Fruit fly (Drosophila melanogaster): Measurements from ENCODE around the gene Vha68-2.
A peak's percentile ranks its signal among the peaks of the same experiment; 100 is the strongest.

The Vha68-2 gene

dm6 chr2L:13003659-13004058, 29.5 kb downstream of the Vha68-2 start:
- TF ChIP-seq CG11294 (GFP tag; IDR thresholded peaks at IDR 0.05) (no peak), CG1621 (tag; optimal IDR thresholded peaks at IDR 0.05) (no peak), CG4318 (GFP tag; optimal IDR thresholded peaks at IDR 0.05) (no peak), CG3032 (tag; optimal IDR thresholded peaks at IDR 0.05) (no peak), Hr39 (GFP tag; optimal IDR thresholded peaks at IDR 0.05) (no peak), Sox102F (GFP tag; optimal IDR thresholded peaks at IDR 0.05) (no peak), CG15336 (GFP tag; IDR thresholded peaks at IDR 0.05) (no peak)

- TF ChIP-seq fd59A (GFP tag; optimal IDR thresholded peaks at IDR 0.05) (peak; percentile 35), Lpt (GFP tag; optimal IDR thresholded peaks at IDR 0.05) (no peak), Hr4 (GFP tag; optimal IDR thresholded peaks at IDR 0.05) (peak; percentile 85), CG8632 (GFP tag; optimal IDR thresholded peaks at IDR 0.05) (peak; percentile 70), vri (GFP tag; optimal IDR thresholded peaks at IDR 0.05) (no peak), Sox15 (GFP tag; optimal IDR thresholded peaks at IDR 0.05) (peak; percentile 78), eg (GFP tag; IDR thresholded peaks at IDR 0.05) (peak; percentile 87), OdsH (GFP tag; optimal IDR thresholded peaks at IDR 0.05) (peak; percentile 87), CG11902 (GFP tag; optimal IDR thresholded peaks at IDR 0.05) (peak; percentile 81), esn (GFP tag; optimal IDR thresholded peaks at IDR 0.05) (peak; percentile 78), CG11294 (GFP tag; IDR thresholded peaks at IDR 0.05) (peak; percentile 72), Blimp-1 (GFP tag; optimal IDR thresholded peaks at IDR 0.05) (peak; percentile 4), Hr39 (GFP tag; optimal IDR thresholded peaks at IDR 0.05) (peak; percentile 89), pdm3 (GFP tag; optimal IDR thresholded peaks at IDR 0.05) (peak; percentile 81), CG31627 (GFP tag; optimal IDR thresholded peaks at IDR 0.05) (peak; percentile 89), CG15336 (GFP tag; IDR thresholded peaks at IDR 0.05) (peak; percentile 66), CG7368 (GFP tag; optimal IDR thresholded peaks at IDR 0.05) (no peak), CG3032 (tag; optimal IDR thresholded peaks at IDR 0.05) (peak; percentile 82), ss (GFP tag; optimal IDR thresholded peaks at IDR 0.05) (no peak), Ets21C (GFP tag; optimal IDR thresholded peaks at IDR 0.05) (no peak), Ets96B (tag; optimal IDR thresholded peaks at IDR 0.05) (peak; percentile 74), CG6276 (GFP tag; optimal IDR thresholded peaks at IDR 0.05) (no peak), CG32006 (GFP tag; optimal IDR thresholded peaks at IDR 0.05) (peak; percentile 83), Hr38 (GFP tag; optimal IDR thresholded peaks at IDR 0.05) (no peak), topi (GFP tag; optimal IDR thresholded peaks at IDR 0.05) (peak; percentile 71), Gug (GFP tag; IDR thresholded peaks at IDR 0.05) (peak; percentile 87), salr (GFP tag; optimal IDR thresholded peaks at IDR 0.05) (peak in 1 of 2 experiments; percentile 38), CG34406 (GFP tag; optimal IDR thresholded peaks at IDR 0.05) (peak; percentile 77), cyc (GFP tag; optimal IDR thresholded peaks at IDR 0.05) (peak; percentile 85), CG1621 (tag; optimal IDR thresholded peaks at IDR 0.05) (peak; percentile 57), CG11762 (GFP tag; optimal IDR thresholded peaks at IDR 0.05; ENCODE audit: insufficient read depth) (peak; percentile 55), lz (GFP tag; optimal IDR thresholded peaks at IDR 0.05) (peak; percentile 78), svp (GFP tag) (no peak), CG6163 (GFP tag; IDR thresholded peaks at IDR 0.05) (peak; percentile 86)
These were observed 30.1 kb downstream of the Vha68-2 start, which contains the start of the genes Vha68-1 and mTor for dm6 chr2L:13004059-13004870. Gene Vha68-1 (minus strand): TSS chr2L:13004107. Gene mTor (plus strand): TSS chr2L:13004480.

dm6 chr2L:13005304-13005703, 31.2 kb downstream of the Vha68-2 start:
- TF ChIP-seq svp (GFP tag) (peak; percentile 96), dsx (GFP tag; optimal IDR thresholded peaks at IDR 0.05; ENCODE audit: poor library complexity, severe bottlenecking) (no peak), lz (GFP tag; optimal IDR thresholded peaks at IDR 0.05) (no peak)

All from whole organism, prepupa.